Worm (Caenorhabditis elegans) whole organism, late embryonic: Measurements from ENCODE around the gene K10C9.1.

Experiments used
- C08G9.2 ChIP-seq: sonication (generic microtip); optimal IDR thresholded peaks from 2 replicates; lab custom pipeline; 2016; ENCODE audit warnings: mild to moderate bottlenecking, missing genetic modification characterization, moderate library complexity, missing compliant biosample characterization
- elt-2 ChIP-seq: sonication (generic microtip); optimal IDR thresholded peaks from 2 replicates; lab custom pipeline; 2016; ENCODE audit warnings: missing genetic modification reagents, missing genetic modification characterization, missing compliant biosample characterization
- elt-4 ChIP-seq: sonication (generic microtip); optimal IDR thresholded peaks from 2 replicates; lab custom pipeline; 2016; ENCODE audit warnings: missing genetic modification characterization, missing compliant biosample characterization
- eyg-1 ChIP-seq: sonication (generic microtip); optimal IDR thresholded peaks from 2 replicates; lab custom pipeline; 2016; ENCODE audit warnings: missing genotype, missing genetic modification characterization, missing compliant biosample characterization
- fkh-6 ChIP-seq: sonication (generic microtip); optimal IDR thresholded peaks from 2 replicates; lab custom pipeline; 2016; ENCODE audit warnings: missing genetic modification characterization, missing compliant biosample characterization
- hlh-30 ChIP-seq: sonication (generic microtip); optimal IDR thresholded peaks from 2 replicates; lab custom pipeline; 2017; ENCODE audit warnings: antibody characterized with exemption, missing genetic modification characterization, missing compliant biosample characterization; ENCODE audit not compliant: insufficient read depth
- madf-2 ChIP-seq: sonication (generic microtip); optimal IDR thresholded peaks from 2 replicates; lab custom pipeline; 2017; ENCODE audit warnings: missing genetic modification characterization, missing compliant biosample characterization
- nfya-1 ChIP-seq: sonication (generic microtip); optimal IDR thresholded peaks from 2 replicates; lab custom pipeline; 2017; ENCODE audit warnings: missing genetic modification characterization, mild to moderate bottlenecking, missing compliant biosample characterization, antibody characterized with exemption, moderate library complexity
- pat-9 ChIP-seq: fragments of 200-800 bp; sonication (Bioruptor generic); optimal IDR thresholded peaks from 2 replicates; lab custom pipeline; 2018; ENCODE audit warnings: mild to moderate bottlenecking, missing genetic modification characterization, moderate library complexity, missing compliant biosample characterization
- pqm-1 ChIP-seq: sonication (generic microtip); optimal IDR thresholded peaks from 2 replicates; lab custom pipeline; 2016; ENCODE audit warnings: missing genetic modification characterization, missing compliant biosample characterization

ce11 chrV:1051651-1052050 lies 23.4 kb upstream of the K10C9.1 start:
- TF ChIP-seq madf-2 (tag; lab: Kevin White, UChicago) = no peak
- TF ChIP-seq elt-4 = no peak
- TF ChIP-seq pat-9 = no peak
- no peak for TF ChIP-seq eyg-1 (tag; lab: Kevin White, UChicago)
- no peak for TF ChIP-seq nfya-1 (tag; lab: Kevin White, UChicago)
- no peak for TF ChIP-seq C08G9.2 (tag; lab: Kevin White, UChicago)
- no peak for TF ChIP-seq elt-2 (tag; lab: Kevin White, UChicago)
- no peak for TF ChIP-seq fkh-6 (tag; lab: Kevin White, UChicago)
- no peak for TF ChIP-seq hlh-30 (tag; lab: Kevin White, UChicago)
- TF ChIP-seq pqm-1 (tag; lab: Kevin White, UChicago) = no peak
